Fruit fly (Drosophila melanogaster) whole organism, embryonic: Measurements from ENCODE around the gene phol.
A peak's percentile ranks its signal among the peaks of the same experiment; 100 is the strongest.

Source experiments
- Awh ChIP-seq: fragments of 200-800 bp; sonication (Bioruptor generic); IDR thresholded peaks from 2 replicates; pipeline ENCODE4, ENCODE4 v1.3.6; 2022; ENCODE audit warnings: missing biosample characterization, missing genetic modification characterization
- Blimp-1 ChIP-seq: fragments of 200-800 bp; sonication (Bioruptor generic); optimal IDR thresholded peaks from 3 replicates; lab custom pipeline; 2018; ENCODE audit warnings: missing biosample characterization, missing genetic modification characterization, mild to moderate bottlenecking, moderate library complexity, missing genetic modification reagents
- CG10543 ChIP-seq: fragments of 200-800 bp; sonication (Bioruptor generic); optimal IDR thresholded peaks from 3 replicates; lab custom pipeline; 2017; ENCODE audit warnings: missing biosample characterization, mild to moderate bottlenecking, missing genetic modification characterization, moderate library complexity
- CG12299 ChIP-seq: fragments of 200-800 bp; sonication (Bioruptor generic); optimal IDR thresholded peaks from 2 replicates; lab custom pipeline; 2018; ENCODE audit warnings: missing biosample characterization, mild to moderate bottlenecking, missing genetic modification characterization
- CG12659 ChIP-seq: fragments of 200-800 bp; sonication (Bioruptor generic); optimal IDR thresholded peaks from 3 replicates; lab custom pipeline; 2017; ENCODE audit warnings: mild to moderate bottlenecking, missing biosample characterization, missing genetic modification reagents, missing genetic modification characterization
- CG12769 ChIP-seq: fragments of 200-800 bp; sonication (Bioruptor generic); optimal IDR thresholded peaks from 2 replicates; lab custom pipeline; 2019; ENCODE audit warnings: missing biosample characterization, mild to moderate bottlenecking, missing genetic modification characterization, moderate library complexity
- CG13775 ChIP-seq: fragments of 200-800 bp; sonication (Bioruptor generic); optimal IDR thresholded peaks from 3 replicates; lab custom pipeline; 2017; ENCODE audit warnings: missing biosample characterization, mild to moderate bottlenecking, missing genetic modification characterization
- CG13894 ChIP-seq: fragments of 200-800 bp; sonication (Bioruptor generic); optimal IDR thresholded peaks from 3 replicates; lab custom pipeline; 2018; ENCODE audit warnings: missing biosample characterization, mild to moderate bottlenecking, missing genetic modification characterization, moderate library complexity
- CG15073 ChIP-seq: fragments of 200-800 bp; sonication (Bioruptor generic); optimal IDR thresholded peaks from 2 replicates; lab custom pipeline; 2016; ENCODE audit warnings: missing biosample characterization, missing genetic modification characterization
- CG1529 ChIP-seq: fragments of 200-800 bp; sonication (Bioruptor generic); optimal IDR thresholded peaks from 3 replicates; lab custom pipeline; 2018; ENCODE audit warnings: missing biosample characterization, missing genetic modification characterization
- CG2199 ChIP-seq: fragments of 200-800 bp; sonication (Bioruptor generic); IDR thresholded peaks from 3 replicates; pipeline ENCODE4 v1.3.6; 2022; ENCODE audit warnings: missing biosample characterization, missing genetic modification characterization
- CG2889 ChIP-seq: fragments of 200-800 bp; sonication (Bioruptor generic); IDR thresholded peaks from 3 replicates; pipeline ENCODE4 v1.3.6; 2022; ENCODE audit warnings: missing biosample characterization, missing genetic modification characterization
- CG4707 ChIP-seq: fragments of 200-800 bp; sonication (Bioruptor generic); optimal IDR thresholded peaks from 2 replicates; lab custom pipeline; 2018; ENCODE audit warnings: missing biosample characterization, mild to moderate bottlenecking, missing genetic modification characterization, moderate library complexity
- CG4854 ChIP-seq: fragments of 200-800 bp; sonication (Bioruptor generic); optimal IDR thresholded peaks from 2 replicates; lab custom pipeline; 2016; ENCODE audit warnings: missing biosample characterization, missing genetic modification characterization, inconsistent platforms
- CG5245 ChIP-seq: fragments of 200-800 bp; sonication (Bioruptor generic); optimal IDR thresholded peaks from 3 replicates; lab custom pipeline; 2016; ENCODE audit warnings: missing biosample characterization, missing genetic modification characterization
- CG6683 ChIP-seq: fragments of 200-800 bp; sonication (Bioruptor generic); optimal IDR thresholded peaks from 2 replicates; lab custom pipeline; 2017; ENCODE audit warnings: missing biosample characterization, mild to moderate bottlenecking, missing genetic modification characterization, missing genetic modification reagents
- CG6689 ChIP-seq: fragments of 200-800 bp; sonication (Bioruptor generic); IDR thresholded peaks from 2 replicates; pipeline ENCODE4 v1.3.6; 2022; ENCODE audit warnings: missing biosample characterization, missing genetic modification characterization
- CG7271 ChIP-seq: fragments of 200-800 bp; sonication (Bioruptor generic); optimal IDR thresholded peaks from 2 replicates; lab custom pipeline; 2018; ENCODE audit warnings: missing biosample characterization, mild to moderate bottlenecking, missing genetic modification characterization, moderate library complexity
- CG7372 ChIP-seq: fragments of 200-800 bp; sonication (Bioruptor generic); IDR thresholded peaks from 2 replicates; pipeline ENCODE4 v1.3.6; 2022; ENCODE audit warnings: missing biosample characterization, missing genetic modification characterization
- CG7745 ChIP-seq: fragments of 200-800 bp; sonication (Bioruptor generic); optimal IDR thresholded peaks from 2 replicates; lab custom pipeline; 2018; ENCODE audit warnings: missing biosample characterization, mild to moderate bottlenecking, missing genetic modification characterization, moderate library complexity
- CG7786 ChIP-seq: fragments of 200-800 bp; sonication (Bioruptor generic); optimal IDR thresholded peaks from 2 replicates; lab custom pipeline; 2016; ENCODE audit warnings: missing biosample characterization, missing genetic modification characterization
- CG8290 ChIP-seq, 3 experiments: fragments of 200-800 bp; sonication (Bioruptor generic); optimal IDR thresholded peaks; 2 replicates each; lab custom pipeline; 2016 to 2019; ENCODE audit warnings: missing biosample characterization in 3 of 3, missing genetic modification characterization in 3 of 3, mild to moderate bottlenecking in 2 of 3, moderate library complexity in 1 of 3
- CG8388 ChIP-seq: fragments of 200-800 bp; sonication (Bioruptor generic); optimal IDR thresholded peaks from 2 replicates; lab custom pipeline; 2019; ENCODE audit warnings: missing biosample characterization, mild to moderate bottlenecking, missing genetic modification characterization, moderate library complexity
- Gsc ChIP-seq: fragments of 200-800 bp; sonication (Bioruptor generic); IDR thresholded peaks from 2 replicates; pipeline ENCODE4 v1.3.6; 2022; ENCODE audit warnings: missing biosample characterization, missing genetic modification characterization
- H15 ChIP-seq: fragments of 200-800 bp; sonication (Bioruptor generic); IDR thresholded peaks from 3 replicates; pipeline ENCODE4 v1.3.6; 2022; ENCODE audit warnings: missing biosample characterization, missing genetic modification characterization
- NFAT ChIP-seq: fragments of 200-800 bp; sonication (Bioruptor generic); IDR thresholded peaks from 2 replicates; pipeline ENCODE4 v1.3.6; 2022; ENCODE audit warnings: missing biosample characterization, missing genetic modification characterization
- Ravus ChIP-seq: fragments of 200-800 bp; sonication (Bioruptor generic); IDR thresholded peaks from 2 replicates; pipeline ENCODE4 v1.3.6; 2022; ENCODE audit warnings: missing biosample characterization, missing genetic modification characterization
- Xrp1 ChIP-seq: fragments of 200-800 bp; sonication (Bioruptor generic); IDR thresholded peaks from 2 replicates; pipeline ENCODE4 v1.3.6; 2022; ENCODE audit warnings: missing biosample characterization, missing genetic modification characterization
- abd-A ChIP-seq: fragments of 200-800 bp; sonication (Bioruptor generic); optimal IDR thresholded peaks from 3 replicates; lab custom pipeline; 2019; ENCODE audit warnings: missing biosample characterization, mild to moderate bottlenecking, missing genetic modification characterization, moderate library complexity
- ash1 ChIP-seq: fragments of 200-800 bp; sonication (Bioruptor generic); optimal IDR thresholded peaks from 2 replicates; lab custom pipeline; 2018; ENCODE audit warnings: missing biosample characterization, mild to moderate bottlenecking, missing genetic modification characterization
- ci ChIP-seq: fragments of 200-800 bp; sonication (Bioruptor generic); IDR thresholded peaks from 3 replicates; pipeline ENCODE4 v1.3.6; 2022; ENCODE audit warnings: missing biosample characterization, missing genetic modification characterization
- dpn ChIP-seq, 2 experiments: fragments of 200-800 bp; sonication (Bioruptor generic); optimal IDR thresholded peaks; 3 replicates each; lab custom pipeline; 2016; ENCODE audit warnings: missing biosample characterization in 2 of 2, missing genetic modification characterization in 2 of 2
- fd3F ChIP-seq: fragments of 200-800 bp; sonication (Bioruptor generic); optimal IDR thresholded peaks from 2 replicates; lab custom pipeline; 2018; ENCODE audit warnings: missing biosample characterization, mild to moderate bottlenecking, missing genetic modification characterization, moderate library complexity
- fd96Cb ChIP-seq: fragments of 200-800 bp; sonication (Bioruptor generic); optimal IDR thresholded peaks from 2 replicates; lab custom pipeline; 2018; ENCODE audit warnings: missing biosample characterization, mild to moderate bottlenecking, missing genetic modification characterization, moderate library complexity
- gro ChIP-seq: fragments of 200-800 bp; sonication (Bioruptor generic); optimal IDR thresholded peaks from 2 replicates; lab custom pipeline; 2016; ENCODE audit warnings: missing biosample characterization, missing genetic modification characterization
- hb ChIP-seq: fragments of 200-800 bp; sonication (Bioruptor generic); IDR thresholded peaks from 3 replicates; pipeline ENCODE4 v1.3.6; 2022; ENCODE audit warnings: missing biosample characterization, missing genetic modification characterization; ENCODE audit not compliant: partially characterized antibody
- insv ChIP-seq, 2 experiments: fragments of 200-800 bp; sonication (Bioruptor generic); optimal IDR thresholded peaks; 3 replicates each; lab custom pipeline; 2016 to 2018; ENCODE audit warnings: missing biosample characterization in 2 of 2, missing genetic modification characterization in 2 of 2
- inv ChIP-seq: fragments of 200-800 bp; sonication (Bioruptor generic); IDR thresholded peaks from 2 replicates; pipeline ENCODE4 v1.3.6; 2022; ENCODE audit warnings: missing biosample characterization, missing genetic modification characterization; ENCODE audit not compliant: partially characterized antibody
- jing ChIP-seq: fragments of 200-800 bp; sonication (Bioruptor generic); optimal IDR thresholded peaks from 2 replicates; lab custom pipeline; 2018; ENCODE audit warnings: missing biosample characterization, mild to moderate bottlenecking, missing genetic modification characterization
- mam ChIP-seq: fragments of 200-800 bp; sonication (Bioruptor generic); optimal IDR thresholded peaks from 3 replicates; lab custom pipeline; 2016; ENCODE audit warnings: missing biosample characterization, missing genetic modification characterization
- nau ChIP-seq: fragments of 200-800 bp; sonication (Bioruptor generic); optimal IDR thresholded peaks from 3 replicates; lab custom pipeline; 2017; ENCODE audit warnings: missing biosample characterization, mild to moderate bottlenecking, missing genetic modification characterization, missing genetic modification reagents
- org-1 ChIP-seq: fragments of 200-800 bp; sonication (Bioruptor generic); optimal IDR thresholded peaks from 2 replicates; lab custom pipeline; 2017; ENCODE audit warnings: missing biosample characterization, missing genetic modification characterization
- pan ChIP-seq, 4 experiments: fragments of >200 bp in 3 of 4; fragments of 200-800 bp in 1 of 4; sonication (Bioruptor generic) in 1 of 4; optimal IDR thresholded peaks in 3 of 4; IDR thresholded peaks in 1 of 4; 2 replicates each; pipeline versions ENCODE4 v1.3.6 to Lab custom; 2017 to 2022; ENCODE audit warnings: missing biosample characterization in 2 of 4, missing genetic modification characterization in 2 of 4, mixed read lengths in 1 of 4
- pum ChIP-seq: fragments of 200-800 bp; sonication (Bioruptor generic); optimal IDR thresholded peaks from 2 replicates; lab custom pipeline; 2016; ENCODE audit warnings: missing biosample characterization, missing genetic modification characterization
- rib ChIP-seq: fragments of 200-800 bp; sonication (Bioruptor generic); IDR thresholded peaks from 2 replicates; pipeline ENCODE4 v1.3.6; 2022; ENCODE audit warnings: missing biosample characterization, missing genetic modification characterization
- sqz ChIP-seq: fragments of 200-800 bp; sonication (Bioruptor generic); optimal IDR thresholded peaks from 3 replicates; lab custom pipeline; 2018; ENCODE audit warnings: missing biosample characterization, mild to moderate bottlenecking, missing genetic modification characterization
- tin ChIP-seq: fragments of 200-800 bp; sonication (Bioruptor generic); optimal IDR thresholded peaks from 3 replicates; lab custom pipeline; 2016; ENCODE audit warnings: missing biosample characterization, missing genetic modification characterization
- tio ChIP-seq: fragments of 200-800 bp; sonication (Bioruptor generic); optimal IDR thresholded peaks from 2 replicates; lab custom pipeline; 2017; ENCODE audit warnings: missing biosample characterization, missing genetic modification characterization, inconsistent platforms
- twi ChIP-seq: fragments of 200-800 bp; optimal IDR thresholded peaks from 2 replicates; lab custom pipeline; 2019; ENCODE audit warnings: missing biosample characterization, mild to moderate bottlenecking, missing genetic modification characterization, moderate library complexity

The phol gene

DNA sequence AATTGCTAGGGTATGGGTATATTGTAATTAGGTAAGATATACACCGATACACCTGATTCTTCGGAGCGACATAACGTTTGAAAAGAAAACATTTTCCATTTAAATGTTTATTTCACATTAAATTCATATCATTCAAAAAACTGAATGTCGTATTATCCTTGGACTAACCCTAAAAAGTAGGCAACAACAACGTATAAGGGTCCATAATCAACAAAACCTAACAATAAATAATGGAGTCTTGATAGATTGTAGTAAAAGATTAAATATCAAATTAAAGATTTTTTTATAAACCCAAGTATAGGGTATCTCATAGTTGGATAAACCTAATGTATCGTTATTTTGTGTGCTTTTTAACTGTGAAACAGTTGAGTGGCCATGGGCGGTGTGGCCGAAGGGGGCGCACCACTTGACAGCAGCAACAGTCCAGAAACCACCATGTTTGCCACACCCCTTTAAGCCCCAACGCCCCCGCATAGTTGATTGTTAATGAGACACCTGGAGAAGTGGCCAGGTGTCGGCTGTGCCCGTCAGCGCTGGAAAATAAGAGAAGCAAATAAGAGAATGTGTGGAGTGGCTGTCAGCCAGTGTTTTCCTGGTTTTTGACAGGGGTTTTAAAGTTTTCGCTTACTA lies 12.3 kb upstream of the phol start (continued):
- TF ChIP-seq insv (GFP tag; optimal IDR thresholded peaks at IDR 0.05; lab: Kevin White, UChicago) (no peak), CG8388 (GFP tag; lab: Kevin White, UChicago) (no peak), CG12299 (tag; lab: Kevin White, UChicago) (no peak), CG12659 (peak; percentile 17), sqz (no peak), inv (no peak), CG10543 (no peak), Awh (GFP tag; lab: Robert Waterston, UW) (no peak), fd3F (GFP tag; lab: Kevin White, UChicago) (no peak), jing (GFP tag; lab: Kevin White, UChicago) (no peak), CG7372 (no peak), CG13775 (GFP tag; lab: Kevin White, UChicago) (peak; percentile 26), CG4707 (no peak), CG12769 (tag; lab: Kevin White, UChicago) (peak; percentile 27), CG8290 (GFP tag; optimal IDR thresholded peaks at IDR 0.05; lab: Kevin White, UChicago) (no peak), CG8290 (tag; optimal IDR thresholded peaks at IDR 0.05; lab: Kevin White, UChicago) (peak in 1 of 2 experiments; percentile 1), fd96Cb (tag; lab: Kevin White, UChicago) (peak; percentile 33), mam (GFP tag; lab: Kevin White, UChicago) (peak; percentile 24), pan (optimal IDR thresholded peaks at IDR 0.05; lab: Kevin White, UChicago) (no peak), pan (GFP tag; optimal IDR thresholded peaks at IDR 0.05 in 1 of 2, IDR thresholded peaks at IDR 0.05 in 1 of 2) (no peak), CG2199 (GFP tag; lab: Robert Waterston, UW) (no peak), gro (GFP tag; lab: Kevin White, UChicago) (no peak), CG1529 (GFP tag; lab: Kevin White, UChicago) (no peak), nau (GFP tag; lab: Kevin White, UChicago) (no peak), Ravus (no peak), dpn (GFP tag; optimal IDR thresholded peaks at IDR 0.05; lab: Kevin White, UChicago) (peak; percentile 16 to 33), Xrp1 (GFP tag; lab: Robert Waterston, UW) (no peak), abd-A (tag; lab: Kevin White, UChicago) (no peak), Gsc (GFP tag; lab: Robert Waterston, UW) (no peak), CG6689 (GFP tag; lab: Robert Waterston, UW) (no peak), CG7271 (no peak), CG2889 (no peak), twi (tag; lab: Kevin White, UChicago) (no peak), CG6683 (GFP tag; lab: Kevin White, UChicago) (no peak), CG5245 (GFP tag; lab: Kevin White, UChicago) (no peak), CG7745 (tag; lab: Kevin White, UChicago) (no peak), ash1 (GFP tag; lab: Kevin White, UChicago) (no peak), pum (GFP tag; lab: Kevin White, UChicago) (peak; percentile 25), CG4854 (GFP tag; lab: Kevin White, UChicago) (no peak), NFAT (GFP tag; lab: Robert Waterston, UW) (no peak), org-1 (GFP tag; lab: Kevin White, UChicago) (no peak), Blimp-1 (peak; percentile 26), CG13894 (tag; lab: Kevin White, UChicago) (no peak), tio (GFP tag; lab: Kevin White, UChicago) (peak; percentile 40), tin (GFP tag; lab: Kevin White, UChicago) (no peak), CG7786 (GFP tag; lab: Kevin White, UChicago) (peak; percentile 13), H15 (GFP tag; lab: Robert Waterston, UW) (no peak), hb (GFP tag; lab: Robert Waterston, UW) (0 out of 3 replicates have a peak, but pooled peaks have one; percentile 33), rib (GFP tag; lab: Robert Waterston, UW) (no peak), ci (GFP tag; lab: Robert Waterston, UW) (no peak), CG15073 (no peak)
